Worm (Caenorhabditis elegans) whole organism, L2 larva: ENCODE measurements around the gene Y41E3.1.

Source experiments
- ama-1 ChIP-seq: fragments of 150-350 bp; optimal IDR thresholded peaks from 2 replicates; lab custom pipeline; 2018; ENCODE audit warnings: inconsistent platforms
- ceh-82 ChIP-seq: fragments of 150-350 bp; optimal IDR thresholded peaks from 2 replicates; lab custom pipeline; 2014; ENCODE audit warnings: missing biosample characterization, missing genetic modification characterization
- fos-1 ChIP-seq: fragments of 150-350 bp; optimal IDR thresholded peaks from 2 replicates; lab custom pipeline; 2014; ENCODE audit warnings: missing biosample characterization, missing genetic modification characterization
- mab-5 ChIP-seq: fragments of 150-350 bp; optimal IDR thresholded peaks from 2 replicates; lab custom pipeline; 2014; ENCODE audit warnings: missing biosample characterization, missing genetic modification characterization
- nhr-11 ChIP-seq: fragments of 150-350 bp; optimal IDR thresholded peaks from 2 replicates; lab custom pipeline; 2014; ENCODE audit warnings: missing biosample characterization, missing genetic modification characterization
- snpc-4 ChIP-seq: fragments of 150-350 bp; optimal IDR thresholded peaks from 2 replicates; lab custom pipeline; 2014; ENCODE audit warnings: missing biosample characterization, missing genetic modification characterization
- unc-62 ChIP-seq: fragments of 150-350 bp; optimal IDR thresholded peaks from 2 replicates; lab custom pipeline; 2014; ENCODE audit warnings: missing biosample characterization, missing genetic modification reagents, missing genetic modification characterization

ce11 chrIV:14958551-14958950 lies at the start of gene Y41E3.1:
- no peak for TF ChIP-seq snpc-4
- no peak for TF ChIP-seq ceh-82 (tag; lab: Kevin White, UChicago)
- TF ChIP-seq unc-62 (GFP tag; lab: Kevin White, UChicago) = no peak
- TF ChIP-seq fos-1 (tag; lab: Kevin White, UChicago) = no peak
- no peak for TF ChIP-seq mab-5 (tag; lab: Kevin White, UChicago)
- TF ChIP-seq nhr-11 (tag; lab: Kevin White, UChicago) = no peak
- TF ChIP-seq ama-1 (lab: Kevin White, UChicago) = no peak
